Worm (Caenorhabditis elegans) whole organism, L1 larva: Measurements from ENCODE around the gene cyc-2.2.
A peak's percentile ranks its signal among the peaks of the same experiment; 100 is the strongest.

Source experiments
- alr-1 ChIP-seq: fragments of 200-800 bp; sonication (Bioruptor generic); optimal IDR thresholded peaks from 2 replicates; lab custom pipeline; 2018; ENCODE audit warnings: borderline replicate concordance, mild to moderate bottlenecking, missing genetic modification characterization, missing compliant biosample characterization
- ceh-8 ChIP-seq: fragments of 200-800 bp; sonication (Bioruptor generic); optimal IDR thresholded peaks from 2 replicates; lab custom pipeline; 2018; ENCODE audit warnings: mild to moderate bottlenecking, missing genetic modification characterization, moderate library complexity, missing compliant biosample characterization
- ceh-90 ChIP-seq: sonication (generic microtip); optimal IDR thresholded peaks from 2 replicates; lab custom pipeline; 2016; ENCODE audit warnings: missing genetic modification characterization, missing compliant biosample characterization
- dpl-1 ChIP-seq, 3 experiments: fragments of 150-350 bp in 2 of 3; sonication (generic microtip) in 1 of 3; optimal IDR thresholded peaks; 2 replicates each; lab custom pipeline; 2014 to 2017; ENCODE audit warnings: missing biosample characterization in 3 of 3, missing genetic modification characterization in 3 of 3, missing genetic modification reagents in 3 of 3
- dsc-1 ChIP-seq: sonication (generic microtip); optimal IDR thresholded peaks from 2 replicates; lab custom pipeline; 2016; ENCODE audit warnings: mild to moderate bottlenecking, missing genetic modification characterization, missing compliant biosample characterization
- efl-3 ChIP-seq: fragments of 200-800 bp; sonication (Bioruptor generic); optimal IDR thresholded peaks from 2 replicates; lab custom pipeline; 2018; ENCODE audit warnings: mild to moderate bottlenecking, missing genetic modification characterization, missing compliant biosample characterization
- egl-27 ChIP-seq, 2 experiments: fragments of 150-350 bp in 1 of 2; sonication (generic microtip); optimal IDR thresholded peaks; 3 replicates each; lab custom pipeline; 2017 to 2018; ENCODE audit warnings: missing biosample characterization in 2 of 2, missing genetic modification characterization in 2 of 2, missing genetic modification reagents in 2 of 2
- ets-5 ChIP-seq: fragments of 200-800 bp; sonication (Bioruptor generic); IDR thresholded peaks from 2 replicates; pipeline ENCODE4 v1.3.6; 2022; ENCODE audit warnings: missing genetic modification characterization, missing compliant biosample characterization
- fkh-10 ChIP-seq: sonication (generic microtip); optimal IDR thresholded peaks from 2 replicates; lab custom pipeline; 2017; ENCODE audit warnings: missing biosample characterization, missing genetic modification reagents, missing genetic modification characterization
- fkh-8 ChIP-seq: sonication (generic microtip); optimal IDR thresholded peaks from 2 replicates; lab custom pipeline; 2016; ENCODE audit warnings: mild to moderate bottlenecking, missing genetic modification characterization, missing compliant biosample characterization
- hlh-4 ChIP-seq: sonication (generic microtip); optimal IDR thresholded peaks from 2 replicates; lab custom pipeline; 2016; ENCODE audit warnings: mild to moderate bottlenecking, missing genetic modification characterization, missing compliant biosample characterization
- isw-1 ChIP-seq: fragments of 200-800 bp; sonication (Bioruptor generic); IDR thresholded peaks from 2 replicates; pipeline ENCODE4 v1.3.6; 2022; ENCODE audit warnings: missing genetic modification characterization, missing compliant biosample characterization
- lir-3 ChIP-seq: sonication (generic microtip); optimal IDR thresholded peaks from 2 replicates; lab custom pipeline; 2016; ENCODE audit warnings: mild to moderate bottlenecking, missing genetic modification characterization, moderate library complexity, missing compliant biosample characterization; ENCODE audit not compliant: poor library complexity
- mab-9 ChIP-seq: fragments of 200-800 bp; sonication (Bioruptor generic); IDR thresholded peaks from 2 replicates; pipeline ENCODE4 v1.3.6; 2022; ENCODE audit warnings: missing genetic modification reagents, missing genetic modification characterization, missing compliant biosample characterization
- mdl-1 ChIP-seq, 2 experiments: fragments of 150-350 bp; optimal IDR thresholded peaks; 2 replicates each; lab custom pipeline; 2014 to 2017; ENCODE audit warnings: missing biosample characterization in 2 of 2, missing genetic modification characterization in 2 of 2, inconsistent platforms in 1 of 2
- mep-1 ChIP-seq: fragments of 150-350 bp; optimal IDR thresholded peaks from 2 replicates; lab custom pipeline; 2014; ENCODE audit warnings: missing biosample characterization, missing genetic modification characterization
- nhr-11 ChIP-seq: fragments of 150-350 bp; optimal IDR thresholded peaks from 2 replicates; lab custom pipeline; 2014; ENCODE audit warnings: missing biosample characterization, missing genetic modification characterization
- nhr-47 ChIP-seq: sonication (generic microtip); optimal IDR thresholded peaks from 2 replicates; lab custom pipeline; 2016; ENCODE audit warnings: mild to moderate bottlenecking, missing genetic modification characterization, moderate library complexity, missing compliant biosample characterization
- nhr-76 ChIP-seq: sonication (generic microtip); optimal IDR thresholded peaks from 2 replicates; lab custom pipeline; 2017; ENCODE audit warnings: missing biosample characterization, missing genetic modification characterization
- nhr-85 ChIP-seq: sonication (generic microtip); peaks from one replicate; lab custom pipeline; 2016; ENCODE audit warnings: missing genetic modification characterization, inconsistent platforms, missing compliant biosample characterization
- nhr-90 ChIP-seq: sonication (generic microtip); optimal IDR thresholded peaks from 2 replicates; lab custom pipeline; 2016; ENCODE audit warnings: mild to moderate bottlenecking, missing genetic modification characterization, missing compliant biosample characterization; ENCODE audit not compliant: poor library complexity
- pax-3 ChIP-seq: fragments of 200-800 bp; sonication (Bioruptor generic); optimal IDR thresholded peaks from 2 replicates; lab custom pipeline; 2018; ENCODE audit warnings: mild to moderate bottlenecking, missing genetic modification characterization, moderate library complexity, missing compliant biosample characterization
- sox-4 ChIP-seq: sonication (generic microtip); optimal IDR thresholded peaks from 2 replicates; lab custom pipeline; 2016; ENCODE audit warnings: missing genetic modification characterization, missing compliant biosample characterization
- sup-37 ChIP-seq: fragments of 200-800 bp; sonication (Bioruptor generic); optimal IDR thresholded peaks from 2 replicates; lab custom pipeline; 2018; ENCODE audit warnings: mild to moderate bottlenecking, missing genetic modification characterization, missing compliant biosample characterization
- unc-130 ChIP-seq: fragments of 150-350 bp; optimal IDR thresholded peaks from 2 replicates; lab custom pipeline; 2017; ENCODE audit warnings: missing biosample characterization, missing genetic modification characterization, inconsistent platforms
- unc-98 ChIP-seq: fragments of 200-800 bp; sonication (Bioruptor generic); IDR thresholded peaks from 2 replicates; pipeline ENCODE4 v1.3.6; 2022; ENCODE audit warnings: missing genetic modification characterization, missing compliant biosample characterization
- xbp-1 ChIP-seq: sonication (generic microtip); optimal IDR thresholded peaks from 2 replicates; lab custom pipeline; 2016; ENCODE audit warnings: missing genetic modification characterization, missing compliant biosample characterization
- zag-1 ChIP-seq: fragments of 150-350 bp; optimal IDR thresholded peaks from 2 replicates; lab custom pipeline; 2014; ENCODE audit warnings: missing biosample characterization, missing genetic modification characterization
- zip-4 ChIP-seq: fragments of 200-800 bp; sonication (Bioruptor generic); optimal IDR thresholded peaks from 2 replicates; lab custom pipeline; 2018; ENCODE audit warnings: mild to moderate bottlenecking, missing genetic modification characterization, moderate library complexity, missing compliant biosample characterization
- ztf-4 ChIP-seq: fragments of 150-350 bp; optimal IDR thresholded peaks from 2 replicates; lab custom pipeline; 2014; ENCODE audit warnings: missing biosample characterization, missing genetic modification characterization

cyc-2.2 gene

ce11 chrV:12576495-12576947, 35.5 kb downstream of the cyc-2.2 start, which contains the start of gene grl-23:
grl-23 (minus strand) TSS chrV:12576897.
- TF ChIP-seq dpl-1 (GFP tag; optimal IDR thresholded peaks at IDR 0.05; lab: Kevin White, UChicago) = no peak
- TF ChIP-seq zip-4 (GFP tag; lab: Kevin White, UChicago) = no peak

ce11 chrV:12575846-12576245, 36.2 kb downstream of the cyc-2.2 start:
- TF ChIP-seq ceh-8 (GFP tag; lab: Kevin White, UChicago) (peak; percentile 68), mab-9 (no peak)

- no peak for TF ChIP-seq ets-5
- peak; percentile 60 for TF ChIP-seq pax-3 (tag; lab: Kevin White, UChicago)
- TF ChIP-seq fkh-8 (tag; lab: Kevin White, UChicago) = peak; percentile 42
- TF ChIP-seq dsc-1 (tag; lab: Kevin White, UChicago) = peak; percentile 69
These were observed 41.7 kb downstream of the cyc-2.2 start for ce11 chrV:12570271-12570670.

- TF ChIP-seq sup-37 (GFP tag; lab: Kevin White, UChicago) (no peak), xbp-1 (tag; lab: Kevin White, UChicago) (no peak), nhr-11 (tag; lab: Kevin White, UChicago) (no peak), egl-27 (tag; optimal IDR thresholded peaks at IDR 0.05; lab: Kevin White, UChicago) (no peak), fkh-8 (tag; lab: Kevin White, UChicago) (no peak), ceh-8 (GFP tag; lab: Kevin White, UChicago) (no peak), isw-1 (GFP tag; lab: Robert Waterston, UW) (no peak)
These were observed 44.2 kb downstream of the cyc-2.2 start, which contains the start of gene E02A10.4 for ce11 chrV:12567850-12568249. E02A10.4 (minus strand) TSS chrV:12567950.

ce11 chrV:12567312-12567711, 44.7 kb downstream of the cyc-2.2 start:
- TF ChIP-seq mab-9 (no peak), lir-3 (tag; lab: Kevin White, UChicago) (no peak), pax-3 (tag; lab: Kevin White, UChicago) (peak; percentile 68), dsc-1 (tag; lab: Kevin White, UChicago) (peak; percentile 80), nhr-85 (tag; lab: Kevin White, UChicago) (no peak), unc-98 (GFP tag; lab: Robert Waterston, UW) (no peak), nhr-11 (tag; lab: Kevin White, UChicago) (no peak), mep-1 (tag; lab: Kevin White, UChicago) (no peak), ztf-4 (tag; lab: Kevin White, UChicago) (no peak), hlh-4 (tag; lab: Kevin White, UChicago) (no peak), sox-4 (tag; lab: Kevin White, UChicago) (peak; percentile 33), nhr-76 (tag; lab: Kevin White, UChicago) (no peak), efl-3 (GFP tag; lab: Kevin White, UChicago) (no peak), alr-1 (no peak), ceh-90 (tag; lab: Kevin White, UChicago) (no peak), ceh-8 (GFP tag; lab: Kevin White, UChicago) (no peak), unc-130 (tag; lab: Kevin White, UChicago) (no peak), nhr-90 (no peak), zag-1 (tag; lab: Kevin White, UChicago) (no peak), fkh-10 (GFP tag; lab: Kevin White, UChicago) (no peak)

ce11 chrV:12564902-12565301, 47.1 kb downstream of the cyc-2.2 start:
- TF ChIP-seq fkh-8 (tag; lab: Kevin White, UChicago) (peak; percentile 31), sox-4 (tag; lab: Kevin White, UChicago) (peak; percentile 15), mdl-1 (tag; optimal IDR thresholded peaks at IDR 0.05; lab: Kevin White, UChicago) (no peak), pax-3 (tag; lab: Kevin White, UChicago) (peak; percentile 84), dsc-1 (tag; lab: Kevin White, UChicago) (peak; percentile 78), nhr-47 (tag; lab: Kevin White, UChicago) (peak; percentile 10)
- TF ChIP-seq, all 84 proteins: peak for 5
